Worm (Caenorhabditis elegans) whole organism, L4 larva: ENCODE measurements around the gene nhr-26.

Source experiments
- R02D3.7 ChIP-seq: fragments of 150-350 bp; sonication (generic microtip); optimal IDR thresholded peaks from 3 replicates; lab custom pipeline; 2014; ENCODE audit warnings: missing biosample characterization, missing genetic modification characterization
- T26A8.4 ChIP-seq: fragments of 200-800 bp; sonication (Bioruptor generic); IDR thresholded peaks from 2 replicates; pipeline ENCODE4 v1.3.6; 2022; ENCODE audit warnings: missing genetic modification characterization, missing compliant biosample characterization
- Y5F2A.4 ChIP-seq: fragments of 200-800 bp; sonication (Bioruptor generic); optimal IDR thresholded peaks from 2 replicates; lab custom pipeline; 2018; ENCODE audit warnings: mild to moderate bottlenecking, missing genetic modification characterization, missing compliant biosample characterization
- ZK546.5 ChIP-seq, 2 experiments: sonication (generic microtip); optimal IDR thresholded peaks; 2 replicates each; lab custom pipeline; 2017; ENCODE audit warnings: missing biosample characterization in 2 of 2, missing genetic modification characterization in 2 of 2
- ama-1 ChIP-seq: fragments of 150-350 bp; optimal IDR thresholded peaks from 2 replicates; lab custom pipeline; 2014; ENCODE audit warnings: inconsistent platforms, mixed read lengths
- attf-4 ChIP-seq: sonication (generic microtip); optimal IDR thresholded peaks from 3 replicates; lab custom pipeline; 2017; ENCODE audit warnings: missing biosample characterization, missing genetic modification characterization
- ceh-20 ChIP-seq: fragments of 200-800 bp; sonication (Bioruptor generic); IDR thresholded peaks from 2 replicates; pipeline ENCODE4 v1.3.6; 2022; ENCODE audit warnings: missing genetic modification reagents, missing genetic modification characterization, missing compliant biosample characterization
- ceh-28 ChIP-seq: fragments of 150-350 bp; optimal IDR thresholded peaks from 2 replicates; lab custom pipeline; 2014; ENCODE audit warnings: missing biosample characterization, missing genetic modification reagents, missing genetic modification characterization
- ces-1 ChIP-seq: fragments of 150-350 bp; sonication (generic microtip); optimal IDR thresholded peaks from 4 replicates; lab custom pipeline; 2014; ENCODE audit warnings: missing biosample characterization, missing genetic modification reagents, missing genetic modification characterization
- cey-2 ChIP-seq: sonication (generic microtip); optimal IDR thresholded peaks from 3 replicates; lab custom pipeline; 2017; ENCODE audit warnings: missing genetic modification characterization, mild to moderate bottlenecking, missing compliant biosample characterization, antibody characterized with exemption, borderline replicate concordance; ENCODE audit not compliant: insufficient read depth
- ctbp-1 ChIP-seq: fragments of 200-800 bp; sonication (Bioruptor generic); IDR thresholded peaks from 2 replicates; pipeline ENCODE4 v1.3.6; 2022; ENCODE audit warnings: missing genetic modification reagents, missing genetic modification characterization, missing compliant biosample characterization
- daf-19 ChIP-seq: fragments of 200-800 bp; sonication (Bioruptor generic); conservative IDR thresholded peaks from 2 replicates; pipeline ENCODE4 v1.3.6; 2022; ENCODE audit warnings: missing genetic modification characterization, missing compliant biosample characterization
- dmd-9 ChIP-seq: fragments of 200-800 bp; sonication (Bioruptor generic); IDR thresholded peaks from 2 replicates; pipeline ENCODE4 v1.3.6; 2022; ENCODE audit warnings: missing genetic modification reagents, missing genetic modification characterization, missing compliant biosample characterization
- duxl-1 ChIP-seq: sonication (generic microtip); optimal IDR thresholded peaks from 2 replicates; lab custom pipeline; 2016; ENCODE audit warnings: mild to moderate bottlenecking, missing genetic modification characterization, moderate library complexity, missing compliant biosample characterization; ENCODE audit not compliant: poor library complexity
- dve-1 ChIP-seq: sonication (generic microtip); optimal IDR thresholded peaks from 2 replicates; lab custom pipeline; 2017; ENCODE audit warnings: antibody characterized with exemption, mild to moderate bottlenecking, missing genetic modification characterization, missing compliant biosample characterization; ENCODE audit not compliant: insufficient read depth
- egl-43 ChIP-seq: fragments of 200-800 bp; sonication (Bioruptor generic); IDR thresholded peaks from 2 replicates; pipeline ENCODE4 v1.3.6; 2022; ENCODE audit warnings: missing genetic modification reagents, missing genetic modification characterization, missing compliant biosample characterization
- fkh-10 ChIP-seq: fragments of 150-350 bp; optimal IDR thresholded peaks from 2 replicates; lab custom pipeline; 2014; ENCODE audit warnings: missing biosample characterization, missing genetic modification reagents, missing genetic modification characterization
- fos-1 ChIP-seq: fragments of 150-350 bp; optimal IDR thresholded peaks from 2 replicates; lab custom pipeline; 2014; ENCODE audit warnings: missing biosample characterization, missing genetic modification characterization
- hlh-11 ChIP-seq: fragments of 200-800 bp; sonication (Bioruptor generic); optimal IDR thresholded peaks from 2 replicates; lab custom pipeline; 2018; ENCODE audit warnings: mild to moderate bottlenecking, missing genetic modification characterization, missing compliant biosample characterization
- hlh-30 ChIP-seq: sonication (generic microtip); optimal IDR thresholded peaks from 2 replicates; lab custom pipeline; 2017; ENCODE audit warnings: antibody characterized with exemption, mild to moderate bottlenecking, missing genetic modification characterization, missing compliant biosample characterization; ENCODE audit not compliant: insufficient read depth
- hmg-1.1 ChIP-seq: fragments of 200-800 bp; sonication (Bioruptor generic); IDR thresholded peaks from 2 replicates; pipeline ENCODE4 v1.3.6; 2022; ENCODE audit warnings: missing genetic modification reagents, missing genetic modification characterization, missing compliant biosample characterization
- jun-1 ChIP-seq: fragments of 150-350 bp; optimal IDR thresholded peaks from 2 replicates; lab custom pipeline; 2014; ENCODE audit warnings: missing biosample characterization, missing genetic modification reagents, missing genetic modification characterization
- lin-13 ChIP-seq: fragments of 150-350 bp; optimal IDR thresholded peaks from 2 replicates; lab custom pipeline; 2014; ENCODE audit warnings: missing biosample characterization, missing genetic modification reagents, missing genetic modification characterization
- lin-15B ChIP-seq: fragments of 150-350 bp; sonication (generic microtip); optimal IDR thresholded peaks from 3 replicates; lab custom pipeline; 2014; ENCODE audit warnings: missing biosample characterization, missing genetic modification characterization
- lin-29 ChIP-seq: fragments of 200-800 bp; sonication (Bioruptor generic); IDR thresholded peaks from 2 replicates; pipeline ENCODE4 v1.3.6; 2022; ENCODE audit warnings: missing genetic modification reagents, missing genetic modification characterization, missing compliant biosample characterization
- lin-38 ChIP-seq: fragments of 200-800 bp; sonication (Bioruptor generic); IDR thresholded peaks from 2 replicates; pipeline ENCODE4 v1.3.6; 2022; ENCODE audit warnings: missing genetic modification reagents, missing genetic modification characterization, missing compliant biosample characterization
- lin-39 ChIP-seq: fragments of 150-350 bp; optimal IDR thresholded peaks from 2 replicates; lab custom pipeline; 2014; ENCODE audit warnings: missing biosample characterization, missing genetic modification reagents, missing genetic modification characterization
- lir-3 ChIP-seq: sonication (generic microtip); optimal IDR thresholded peaks from 2 replicates; lab custom pipeline; 2016; ENCODE audit warnings: mild to moderate bottlenecking, missing genetic modification characterization, missing compliant biosample characterization
- madf-9 ChIP-seq: fragments of 200-800 bp; sonication (Bioruptor generic); conservative IDR thresholded peaks from 2 replicates; pipeline ENCODE4 v1.3.6; 2022; ENCODE audit warnings: missing genetic modification reagents, missing genetic modification characterization, missing compliant biosample characterization
- mep-1 ChIP-seq: fragments of 150-350 bp; sonication (generic microtip); optimal IDR thresholded peaks from 3 replicates; lab custom pipeline; 2014; ENCODE audit warnings: missing biosample characterization, missing genetic modification characterization
- mes-2 ChIP-seq: sonication (generic microtip); optimal IDR thresholded peaks from 2 replicates; lab custom pipeline; 2016; ENCODE audit warnings: missing genotype, mild to moderate bottlenecking, missing genetic modification characterization, missing compliant biosample characterization; ENCODE audit not compliant: poor library complexity, severe bottlenecking
- mxl-3 ChIP-seq: fragments of 200-800 bp; sonication (Bioruptor generic); optimal IDR thresholded peaks from 2 replicates; lab custom pipeline; 2018; ENCODE audit warnings: mild to moderate bottlenecking, missing genetic modification characterization, missing compliant biosample characterization
- nhr-10 ChIP-seq: fragments of 150-350 bp; optimal IDR thresholded peaks from 2 replicates; lab custom pipeline; 2014; ENCODE audit warnings: missing biosample characterization, missing genetic modification characterization
- nhr-111 ChIP-seq: fragments of 200-800 bp; sonication (Bioruptor generic); optimal IDR thresholded peaks from 2 replicates; lab custom pipeline; 2018; ENCODE audit warnings: mild to moderate bottlenecking, missing genetic modification characterization, missing compliant biosample characterization
- nhr-237 ChIP-seq: sonication (generic microtip); optimal IDR thresholded peaks from 2 replicates; lab custom pipeline; 2017; ENCODE audit warnings: missing biosample characterization, missing genetic modification characterization
- nhr-48 ChIP-seq: sonication (generic microtip); optimal IDR thresholded peaks from 2 replicates; lab custom pipeline; 2016; ENCODE audit warnings: mild to moderate bottlenecking, missing genetic modification characterization, missing compliant biosample characterization
- pha-4 ChIP-seq, 2 experiments: fragments of 150-350 bp in 1 of 2; fragments of 200-800 bp in 1 of 2; sonication (Bioruptor generic) in 1 of 2; IDR thresholded peaks in 1 of 2; optimal IDR thresholded peaks in 1 of 2; 2 replicates each; pipeline versions ENCODE4 v1.3.6 to Lab custom; 2014 to 2022; ENCODE audit warnings: missing genetic modification characterization in 2 of 2, missing genetic modification reagents in 2 of 2, missing biosample characterization in 1 of 2, missing compliant biosample characterization in 1 of 2
- rbr-2 ChIP-seq: sonication (generic microtip); optimal IDR thresholded peaks from 2 replicates; lab custom pipeline; 2016; ENCODE audit warnings: missing genotype, missing genetic modification characterization, missing compliant biosample characterization
- tra-1 ChIP-seq: fragments of 200-800 bp; sonication (Bioruptor generic); IDR thresholded peaks from 2 replicates; pipeline ENCODE4 v1.3.6; 2022; ENCODE audit warnings: missing genetic modification reagents, missing genetic modification characterization, missing compliant biosample characterization
- unc-62 ChIP-seq, 3 experiments: fragments of 150-350 bp in 1 of 3; sonication (generic microtip); optimal IDR thresholded peaks in 2 of 3; peaks in 1 of 3; 1 replicate in 1 of 3; 2 replicates in 2 of 3; lab custom pipeline; 2014 to 2017; ENCODE audit warnings: missing biosample characterization in 3 of 3, missing genetic modification characterization in 3 of 3, missing genetic modification reagents in 3 of 3, missing genotype in 1 of 3
- vab-7 ChIP-seq: fragments of 200-800 bp; sonication (Bioruptor generic); IDR thresholded peaks from 2 replicates; pipeline ENCODE4 v1.3.6; 2022; ENCODE audit warnings: missing genetic modification reagents, missing genetic modification characterization, missing compliant biosample characterization

nhr-26 gene

ce11 chrX:12656420-12657033 lies 43.7 kb downstream of the nhr-26 start (continued):
- peak; percentile 71 for TF ChIP-seq rbr-2 (tag; lab: Kevin White, UChicago)
- TF ChIP-seq nhr-10 (tag; lab: Kevin White, UChicago), result no peak
- TF ChIP-seq egl-43 (GFP tag; lab: Robert Waterston, UW), result peak; percentile 89
- TF ChIP-seq mxl-3 (GFP tag; lab: Kevin White, UChicago), result peak; percentile 56
- peak; percentile 51 for TF ChIP-seq hlh-30 (tag; lab: Kevin White, UChicago)
- TF ChIP-seq fos-1 (tag; lab: Kevin White, UChicago), result no peak
- peak; percentile 40; the same call in 1 of the 2 replicates for TF ChIP-seq pha-4 (GFP tag; IDR thresholded peaks at IDR 0.05; lab: Robert Waterston, UW)
- peak; percentile 20 for TF ChIP-seq pha-4 (tag; optimal IDR thresholded peaks at IDR 0.05; lab: Kevin White, UChicago)
- 0 out of 2 replicates have a peak, but pooled peaks have one; percentile 20 for TF ChIP-seq lin-29
- TF ChIP-seq tra-1 (GFP tag; lab: Robert Waterston, UW), result 0 out of 2 replicates have a peak, but pooled peaks have one; percentile 43
- TF ChIP-seq dmd-9 (GFP tag; lab: Robert Waterston, UW), result no peak
- no peak for TF ChIP-seq lin-39 (tag; lab: Kevin White, UChicago)
- TF ChIP-seq mes-2, result peak; percentile 70
- peak; percentile 62 for TF ChIP-seq mep-1 (tag; lab: Kevin White, UChicago)
- TF ChIP-seq lir-3 (tag; lab: Kevin White, UChicago), result peak; percentile 14
- peak; percentile 87 for TF ChIP-seq hmg-1.1 (GFP tag; lab: Robert Waterston, UW)
- no peak for TF ChIP-seq ama-1 (lab: Kevin White, UChicago)
- TF ChIP-seq ceh-28 (tag; lab: Kevin White, UChicago), result no peak
- TF ChIP-seq nhr-111 (GFP tag; lab: Kevin White, UChicago), result no peak
- TF ChIP-seq nhr-237, result no peak
- TF ChIP-seq fkh-10, result no peak
- TF ChIP-seq hlh-11 (tag; lab: Kevin White, UChicago), result peak; percentile 84
- no peak for TF ChIP-seq lin-15B (tag; lab: Kevin White, UChicago)
- TF ChIP-seq dve-1 (tag; lab: Kevin White, UChicago), result peak; percentile 42
- peak; percentile 59 for TF ChIP-seq T26A8.4 (GFP tag; lab: Robert Waterston, UW)
- no peak for TF ChIP-seq lin-13
- TF ChIP-seq ZK546.5 (tag; optimal IDR thresholded peaks at IDR 0.05; lab: Kevin White, UChicago), result no peak
- 0 out of 2 replicates have a peak, but pooled peaks have one; percentile 42 for TF ChIP-seq ctbp-1
- no peak for TF ChIP-seq attf-4 (tag; lab: Kevin White, UChicago)
- no peak for TF ChIP-seq unc-62 (GFP tag; optimal IDR thresholded peaks at IDR 0.05 in 1 of 2; lab: Kevin White, UChicago)
- TF ChIP-seq unc-62 (tag; optimal IDR thresholded peaks at IDR 0.05; lab: Kevin White, UChicago), result no peak
- no peak for TF ChIP-seq vab-7 (GFP tag; lab: Robert Waterston, UW)
- no peak for TF ChIP-seq ces-1 (GFP tag; lab: Kevin White, UChicago)
- TF ChIP-seq cey-2 (tag; lab: Kevin White, UChicago), result no peak
- TF ChIP-seq lin-38 (GFP tag; lab: Robert Waterston, UW), result no peak
- TF ChIP-seq R02D3.7, result no peak
- TF ChIP-seq nhr-48, result peak; percentile 44
- TF ChIP-seq Y5F2A.4 (GFP tag; lab: Kevin White, UChicago), result no peak
- TF ChIP-seq ceh-20 (GFP tag; lab: Robert Waterston, UW), result peak; percentile 37; the same call in 1 of the 2 replicates
- no peak for TF ChIP-seq jun-1
- TF ChIP-seq duxl-1 (tag; lab: Kevin White, UChicago), result peak; percentile 37
- TF ChIP-seq daf-19, result no peak
- TF ChIP-seq madf-9 (GFP tag; lab: Robert Waterston, UW), result peak; percentile 95
